Fruit fly (Drosophila melanogaster): ENCODE results near the gene CG13282.

DNA sequence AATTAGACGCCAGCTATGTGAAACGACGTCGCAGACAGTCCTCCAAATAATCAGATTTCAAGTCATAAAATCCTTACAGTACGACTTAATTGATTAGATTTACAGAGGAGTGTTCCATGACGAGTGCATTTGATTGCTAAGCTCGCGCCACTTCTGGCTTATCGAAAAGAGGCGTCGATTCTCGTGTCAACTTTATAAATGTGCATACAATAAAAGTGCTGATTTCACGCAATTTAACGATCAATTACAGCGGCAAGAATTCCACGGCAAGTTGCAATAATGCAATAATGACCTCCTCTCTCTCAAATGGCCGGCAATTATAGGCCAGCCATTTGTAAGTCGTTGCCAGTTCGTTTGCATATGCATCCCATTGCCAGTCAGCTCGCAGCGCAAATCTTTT is 48.1 kb upstream of the CG13282 start:
- no peak for TF ChIP-seq B-H2 (GFP tag; optimal IDR thresholded peaks at IDR 0.05)
- TF ChIP-seq CG11398 (GFP tag; optimal IDR thresholded peaks at IDR 0.05), result no peak
- TF ChIP-seq CG11723 (GFP tag; optimal IDR thresholded peaks at IDR 0.05), result no peak
- no peak for TF ChIP-seq CG16779 (GFP tag; IDR thresholded peaks at IDR 0.05)
